Worm (Caenorhabditis elegans): ENCODE results near the gene oac-23.
"Not testable (repeated sequence)": the region's sequence is repeated elsewhere in the genome, so short reads cannot be mapped to it uniquely, and the experiment has no call there.

The oac-23 gene

ce11 chrIV:3918160-3918559, 36.9 kb downstream of the oac-23 start, which contains the start of gene F56D6.23:
TSS of gene F56D6.23 (plus strand) at chrIV:3918460.
- TF ChIP-seq flh-1 (GFP tag; optimal IDR thresholded peaks at IDR 0.05): no peak
- no peak for TF ChIP-seq hlh-1 (tag; optimal IDR thresholded peaks at IDR 0.05)

- TF ChIP-seq drap-1 (GFP tag; optimal IDR thresholded peaks at IDR 0.05) (no peak), zip-8 (tag; optimal IDR thresholded peaks at IDR 0.05) (no peak), mls-2 (tag; optimal IDR thresholded peaks at IDR 0.05) (no peak)
These were observed 38.3 kb downstream of the oac-23 start, which contains the start of gene srz-19 for ce11 chrIV:3919506-3919905. TSS of gene srz-19 (plus strand) at chrIV:3919806.

ce11 chrIV:3921898-3922297, 40.7 kb downstream of the oac-23 start, which contains the start of gene clec-67:
TSS of gene clec-67 (plus strand) at chrIV:3922165.
- TF ChIP-seq ceh-83 (GFP tag; optimal IDR thresholded peaks at IDR 0.05): no peak
- TF ChIP-seq mep-1 (tag; optimal IDR thresholded peaks at IDR 0.05): no peak
- TF ChIP-seq ceh-39 (tag; optimal IDR thresholded peaks at IDR 0.05): no peak
- TF ChIP-seq flh-1 (GFP tag; optimal IDR thresholded peaks at IDR 0.05): no peak
- no peak for TF ChIP-seq elt-1 (tag; optimal IDR thresholded peaks at IDR 0.05; ENCODE audit: borderline replicate concordance, insufficient read depth)
- no peak for TF ChIP-seq lin-13 (tag; optimal IDR thresholded peaks at IDR 0.05)
- TF ChIP-seq tbx-8 (GFP tag; optimal IDR thresholded peaks at IDR 0.05): no peak
- no peak for TF ChIP-seq ceh-43 (GFP tag; optimal IDR thresholded peaks at IDR 0.05)
- TF ChIP-seq ces-1 (GFP tag; optimal IDR thresholded peaks at IDR 0.05): no peak
- TF ChIP-seq M03D4.4 (tag; optimal IDR thresholded peaks at IDR 0.05): no peak
- no peak for TF ChIP-seq nhr-12 (tag; optimal IDR thresholded peaks at IDR 0.05)
- no peak for TF ChIP-seq elt-3 (tag; optimal IDR thresholded peaks at IDR 0.05)
- no peak for TF ChIP-seq mls-2 (tag; optimal IDR thresholded peaks at IDR 0.05)
- TF ChIP-seq cnd-1 (tag; optimal IDR thresholded peaks at IDR 0.05): no peak
- no peak for TF ChIP-seq blmp-1 (tag; optimal IDR thresholded peaks at IDR 0.05)
- no peak for TF ChIP-seq drap-1 (GFP tag; optimal IDR thresholded peaks at IDR 0.05)
- TF ChIP-seq hlh-1 (tag; optimal IDR thresholded peaks at IDR 0.05): no peak

- no peak for TF ChIP-seq tbx-8 (GFP tag; optimal IDR thresholded peaks at IDR 0.05)
- TF ChIP-seq pha-4 (tag; optimal IDR thresholded peaks at IDR 0.05): no peak
- TF ChIP-seq ces-1 (GFP tag; optimal IDR thresholded peaks at IDR 0.05): no peak
- no peak for TF ChIP-seq elt-1 (tag; optimal IDR thresholded peaks at IDR 0.05; ENCODE audit: borderline replicate concordance, insufficient read depth)
- no peak for TF ChIP-seq mab-5 (tag; optimal IDR thresholded peaks at IDR 0.05)
- TF ChIP-seq unc-39 (tag; optimal IDR thresholded peaks at IDR 0.05): no peak
These were observed 44.9 kb downstream of the oac-23 start, which contains the start of gene clec-68 for ce11 chrIV:3926117-3926516. TSS of gene clec-68 (plus strand) at chrIV:3926417.

ce11 chrIV:3932408-3932807, 51.2 kb downstream of the oac-23 start, which contains the start of gene clec-70:
TSS of gene clec-70 (plus strand) at chrIV:3932708.
- not testable (repeated sequence) for TF ChIP-seq elt-3, nhr-28, cnd-1 (tag; optimal IDR thresholded peaks at IDR 0.05)

Measured in whole organism, mixed stage, embryonic.